Worm (Caenorhabditis elegans) whole organism, L2 larva: ENCODE results near the gene nspd-5.
A peak's percentile ranks its signal among the peaks of the same experiment; 100 is the strongest.
"Not testable (repeated sequence)": the region's sequence is repeated elsewhere in the genome, so short reads cannot be mapped to it uniquely, and the experiment has no call there.

ENCODE experiments used
- C34F6.9 ChIP-seq: fragments of 150-350 bp; optimal IDR thresholded peaks from 2 replicates; lab custom pipeline; 2014; ENCODE audit warnings: missing biosample characterization, missing genetic modification characterization
- F13H6.1 ChIP-seq: sonication (generic microtip); optimal IDR thresholded peaks from 2 replicates; lab custom pipeline; 2016; ENCODE audit warnings: missing genetic modification characterization, missing compliant biosample characterization
- R02D3.7 ChIP-seq: fragments of 150-350 bp; optimal IDR thresholded peaks from 2 replicates; lab custom pipeline; 2014; ENCODE audit warnings: missing biosample characterization, missing genetic modification characterization
- Y55F3AM.14 ChIP-seq: fragments of 200-800 bp; sonication (Bioruptor generic); optimal IDR thresholded peaks from 2 replicates; lab custom pipeline; 2018; ENCODE audit warnings: mild to moderate bottlenecking, missing genetic modification characterization, missing compliant biosample characterization
- ZK546.5 ChIP-seq: sonication (generic microtip); optimal IDR thresholded peaks from 2 replicates; lab custom pipeline; 2017; ENCODE audit warnings: missing biosample characterization, missing genetic modification characterization
- alr-1 ChIP-seq: fragments of 150-350 bp; optimal IDR thresholded peaks from 2 replicates; lab custom pipeline; 2014; ENCODE audit warnings: missing biosample characterization, missing genetic modification characterization
- aly-2 ChIP-seq: fragments of 150-350 bp; optimal IDR thresholded peaks from 2 replicates; lab custom pipeline; 2014; ENCODE audit warnings: missing biosample characterization, missing genetic modification characterization
- ama-1 ChIP-seq: fragments of 150-350 bp; optimal IDR thresholded peaks from 2 replicates; lab custom pipeline; 2018; ENCODE audit warnings: inconsistent platforms
- blmp-1 ChIP-seq: sonication (generic microtip); optimal IDR thresholded peaks from 2 replicates; lab custom pipeline; 2017; ENCODE audit warnings: missing genetic modification characterization, mild to moderate bottlenecking, missing compliant biosample characterization, antibody characterized with exemption, moderate library complexity; ENCODE audit not compliant: insufficient read depth
- ceh-16 ChIP-seq: fragments of 150-350 bp; optimal IDR thresholded peaks from 2 replicates; lab custom pipeline; 2014; ENCODE audit warnings: missing biosample characterization, missing genetic modification characterization
- ceh-82 ChIP-seq: fragments of 150-350 bp; optimal IDR thresholded peaks from 2 replicates; lab custom pipeline; 2014; ENCODE audit warnings: missing biosample characterization, missing genetic modification characterization
- crh-2 ChIP-seq: sonication (generic microtip); optimal IDR thresholded peaks from 2 replicates; lab custom pipeline; 2017; ENCODE audit warnings: missing biosample characterization, missing genetic modification characterization
- egl-27 ChIP-seq: sonication (generic microtip); optimal IDR thresholded peaks from 3 replicates; lab custom pipeline; 2017; ENCODE audit warnings: missing biosample characterization, missing genetic modification reagents, missing genetic modification characterization
- elt-1 ChIP-seq: fragments of 150-350 bp; optimal IDR thresholded peaks from 2 replicates; lab custom pipeline; 2014; ENCODE audit warnings: missing biosample characterization, missing genetic modification characterization
- elt-3 ChIP-seq: sonication (generic microtip); optimal IDR thresholded peaks from 2 replicates; lab custom pipeline; 2017; ENCODE audit warnings: missing biosample characterization, missing genetic modification characterization
- fos-1 ChIP-seq: fragments of 150-350 bp; optimal IDR thresholded peaks from 2 replicates; lab custom pipeline; 2014; ENCODE audit warnings: missing biosample characterization, missing genetic modification characterization
- gmeb-1 ChIP-seq: fragments of 150-350 bp; optimal IDR thresholded peaks from 2 replicates; lab custom pipeline; 2014; ENCODE audit warnings: missing biosample characterization, missing genetic modification characterization
- lin-11 ChIP-seq: fragments of 150-350 bp; sonication (generic microtip); optimal IDR thresholded peaks from 2 replicates; lab custom pipeline; 2014; ENCODE audit warnings: missing biosample characterization, missing genetic modification characterization, inconsistent platforms, mixed read lengths
- lin-39 ChIP-seq: fragments of 150-350 bp; optimal IDR thresholded peaks from 2 replicates; lab custom pipeline; 2014; ENCODE audit warnings: missing biosample characterization, missing genetic modification reagents, missing genetic modification characterization
- lsy-2 ChIP-seq, 2 experiments: fragments of 150-350 bp in 1 of 2; sonication (generic microtip) in 1 of 2; optimal IDR thresholded peaks; 2 replicates each; lab custom pipeline; 2014 to 2017; ENCODE audit warnings: missing biosample characterization in 2 of 2, missing genetic modification characterization in 2 of 2
- mbf-1 ChIP-seq: sonication (generic microtip); optimal IDR thresholded peaks from 2 replicates; lab custom pipeline; 2017; ENCODE audit warnings: missing biosample characterization, missing genetic modification characterization
- mdl-1 ChIP-seq, 2 experiments: fragments of 150-350 bp in 1 of 2; sonication (generic microtip) in 1 of 2; optimal IDR thresholded peaks; 2 replicates each; lab custom pipeline; 2017; ENCODE audit warnings: missing biosample characterization in 2 of 2, missing genetic modification characterization in 2 of 2
- nhr-10 ChIP-seq: sonication (generic microtip); optimal IDR thresholded peaks from 2 replicates; lab custom pipeline; 2017; ENCODE audit warnings: missing biosample characterization, missing genetic modification characterization
- nhr-11 ChIP-seq: fragments of 150-350 bp; optimal IDR thresholded peaks from 2 replicates; lab custom pipeline; 2014; ENCODE audit warnings: missing biosample characterization, missing genetic modification characterization
- nhr-129 ChIP-seq: fragments of 150-350 bp; optimal IDR thresholded peaks from 2 replicates; lab custom pipeline; 2014; ENCODE audit warnings: missing biosample characterization, missing genetic modification characterization
- nhr-23 ChIP-seq: fragments of 150-350 bp; optimal IDR thresholded peaks from 2 replicates; lab custom pipeline; 2014; ENCODE audit warnings: missing biosample characterization, missing genetic modification reagents, missing genetic modification characterization
- nhr-237 ChIP-seq: fragments of 150-350 bp; optimal IDR thresholded peaks from 2 replicates; lab custom pipeline; 2014; ENCODE audit warnings: missing biosample characterization, missing genetic modification characterization
- nhr-6 ChIP-seq: fragments of 150-350 bp; optimal IDR thresholded peaks from 2 replicates; lab custom pipeline; 2014; ENCODE audit warnings: missing biosample characterization, missing genetic modification characterization
- peb-1 ChIP-seq: fragments of 150-350 bp; optimal IDR thresholded peaks from 2 replicates; lab custom pipeline; 2014; ENCODE audit warnings: missing biosample characterization, missing genetic modification characterization
- sem-4 ChIP-seq: fragments of 150-350 bp; optimal IDR thresholded peaks from 2 replicates; lab custom pipeline; 2014; ENCODE audit warnings: missing biosample characterization, missing genetic modification reagents, missing genetic modification characterization
- skn-1 ChIP-seq: sonication (generic microtip); optimal IDR thresholded peaks from 2 replicates; lab custom pipeline; 2017; ENCODE audit warnings: missing biosample characterization, missing genetic modification characterization
- sma-3 ChIP-seq: sonication (generic microtip); optimal IDR thresholded peaks from 2 replicates; lab custom pipeline; 2016; ENCODE audit warnings: missing genetic modification reagents, missing genetic modification characterization, missing compliant biosample characterization
- sma-9 ChIP-seq, 2 experiments: fragments of 150-350 bp in 1 of 2; sonication (generic microtip) in 1 of 2; optimal IDR thresholded peaks; 2 replicates each; lab custom pipeline; 2014 to 2016; ENCODE audit warnings: missing genetic modification characterization in 2 of 2, mild to moderate bottlenecking in 1 of 2, missing biosample characterization in 1 of 2, missing compliant biosample characterization in 1 of 2, missing genetic modification reagents in 1 of 2, moderate library complexity in 1 of 2
- snpc-4 ChIP-seq: fragments of 150-350 bp; optimal IDR thresholded peaks from 2 replicates; lab custom pipeline; 2014; ENCODE audit warnings: missing biosample characterization, missing genetic modification characterization
- unc-39 ChIP-seq: fragments of 150-350 bp; optimal IDR thresholded peaks from 2 replicates; lab custom pipeline; 2014; ENCODE audit warnings: missing biosample characterization, missing genetic modification characterization
- unc-55 ChIP-seq: fragments of 150-350 bp; sonication (generic microtip); optimal IDR thresholded peaks from 3 replicates; lab custom pipeline; 2014; ENCODE audit warnings: missing biosample characterization, missing genetic modification reagents, missing genetic modification characterization
- zag-1 ChIP-seq: fragments of 150-350 bp; optimal IDR thresholded peaks from 2 replicates; lab custom pipeline; 2014; ENCODE audit warnings: missing biosample characterization, missing genetic modification characterization
- ztf-1 ChIP-seq: fragments of 200-800 bp; sonication (Bioruptor generic); conservative IDR thresholded peaks from 2 replicates; pipeline ENCODE4 v1.3.6; 2022; ENCODE audit warnings: missing genetic modification characterization, missing compliant biosample characterization
- ztf-11 ChIP-seq: sonication (generic microtip); optimal IDR thresholded peaks from 2 replicates; lab custom pipeline; 2017; ENCODE audit warnings: missing biosample characterization, missing genetic modification characterization
- ztf-4 ChIP-seq: fragments of 150-350 bp; optimal IDR thresholded peaks from 2 replicates; lab custom pipeline; 2014; ENCODE audit warnings: missing biosample characterization, missing genetic modification characterization

The nspd-5 gene

ce11 chrII:4898529-4898928 lies 38.4 kb upstream of the nspd-5 start, which contains the start of gene msp-32:
Gene msp-32 (plus strand): TSS chrII:4898829.
- TF ChIP-seq lin-11, nhr-6, blmp-1 (tag; lab: Kevin White, UChicago): not testable (repeated sequence)
- TF ChIP-seq, all 48 proteins: peak for 0; not testable (repeated sequence) for 48

ce11 chrII:4892594-4892993 lies 32.4 kb upstream of the nspd-5 start, which contains the start of gene msp-33:
Gene msp-33 (minus strand): TSS chrII:4892694.
- no peak for TF ChIP-seq R02D3.7 (tag; lab: Kevin White, UChicago)
- no peak for TF ChIP-seq nhr-11

ce11 chrII:4891012-4891775 lies 31.0 kb upstream of the nspd-5 start, which contains the start of gene gst-9:
Gene gst-9 (plus strand): TSS chrII:4891585.
- TF ChIP-seq nhr-129 (tag; lab: Kevin White, UChicago): peak; percentile 33
- peak in 1 of 2 experiments; percentile 51 for TF ChIP-seq lsy-2 (tag; optimal IDR thresholded peaks at IDR 0.05; lab: Kevin White, UChicago)
- no peak for TF ChIP-seq ZK546.5 (tag; lab: Kevin White, UChicago)
- TF ChIP-seq sma-3 (GFP tag; lab: Kevin White, UChicago): peak; percentile 23
- TF ChIP-seq unc-55: peak; percentile 43
- TF ChIP-seq lin-39 (tag; lab: Kevin White, UChicago): no peak
- TF ChIP-seq crh-2 (tag; lab: Kevin White, UChicago): peak; percentile 61
- peak; percentile 81 for TF ChIP-seq ama-1
- TF ChIP-seq aly-2 (tag; lab: Kevin White, UChicago): no peak
- peak; percentile 8 for TF ChIP-seq nhr-6 (tag; lab: Kevin White, UChicago)
- peak; percentile 66 for TF ChIP-seq ztf-4 (tag; lab: Kevin White, UChicago)
- TF ChIP-seq F13H6.1 (tag; lab: Kevin White, UChicago): peak; percentile 25
- TF ChIP-seq sma-9 (GFP tag; optimal IDR thresholded peaks at IDR 0.05; lab: Kevin White, UChicago): peak; percentile 33
- TF ChIP-seq sma-9 (tag; optimal IDR thresholded peaks at IDR 0.05; lab: Kevin White, UChicago): no peak
- TF ChIP-seq ceh-82 (tag; lab: Kevin White, UChicago): no peak

ce11 chrII:4888527-4889487 lies 28.6 kb upstream of the nspd-5 start, which contains the start of gene pgm-1:
Gene pgm-1 (plus strand): TSS chrII:4889437.
- TF ChIP-seq nhr-6 (tag; lab: Kevin White, UChicago) (no peak), snpc-4 (tag; lab: Kevin White, UChicago) (no peak), unc-39 (no peak), gmeb-1 (tag; lab: Kevin White, UChicago) (no peak), egl-27 (tag; lab: Kevin White, UChicago) (no peak), ceh-16 (tag; lab: Kevin White, UChicago) (no peak), unc-55 (peak; percentile 9), crh-2 (tag; lab: Kevin White, UChicago) (peak; percentile 53), nhr-11 (no peak), ztf-1 (GFP tag; lab: Robert Waterston, UW) (no peak), fos-1 (tag; lab: Kevin White, UChicago) (peak; percentile 15), ztf-4 (tag; lab: Kevin White, UChicago) (no peak), sma-9 (GFP tag; optimal IDR thresholded peaks at IDR 0.05; lab: Kevin White, UChicago) (peak; percentile 45), sma-9 (tag; optimal IDR thresholded peaks at IDR 0.05; lab: Kevin White, UChicago) (no peak), F13H6.1 (tag; lab: Kevin White, UChicago) (peak; percentile 52), nhr-237 (no peak), sem-4 (tag; lab: Kevin White, UChicago) (no peak), nhr-129 (tag; lab: Kevin White, UChicago) (peak; percentile 33), Y55F3AM.14 (no peak), ztf-11 (tag; lab: Kevin White, UChicago) (no peak), nhr-23 (tag; lab: Kevin White, UChicago) (no peak), nhr-10 (tag; lab: Kevin White, UChicago) (no peak), aly-2 (tag; lab: Kevin White, UChicago) (no peak), elt-1 (tag; lab: Kevin White, UChicago) (no peak), blmp-1 (tag; lab: Kevin White, UChicago) (no peak), mbf-1 (no peak), alr-1 (tag; lab: Kevin White, UChicago) (no peak), lin-39 (tag; lab: Kevin White, UChicago) (no peak), peb-1 (no peak), elt-3 (tag; lab: Kevin White, UChicago) (no peak), zag-1 (no peak), mdl-1 (tag; optimal IDR thresholded peaks at IDR 0.05; lab: Kevin White, UChicago) (no peak), ama-1 (peak; percentile 50), skn-1 (tag; lab: Kevin White, UChicago) (no peak), C34F6.9 (peak; percentile 70), lsy-2 (tag; optimal IDR thresholded peaks at IDR 0.05; lab: Kevin White, UChicago) (peak in 1 of 2 experiments; percentile 23), lin-11 (tag; lab: Kevin White, UChicago) (no peak), R02D3.7 (tag; lab: Kevin White, UChicago) (no peak)
- TF ChIP-seq, all 48 proteins: peak for 9
